Fruit fly (Drosophila melanogaster) whole organism, embryonic: ENCODE data around the gene CG15514.
A peak's percentile ranks its signal among the peaks of the same experiment; 100 is the strongest.

Source experiments
- BEAF-32 ChIP-seq: fragments of 200-800 bp; sonication (Bioruptor generic); optimal IDR thresholded peaks from 3 replicates; lab custom pipeline; 2017; ENCODE audit warnings: missing biosample characterization, missing genetic modification characterization, mild to moderate bottlenecking, moderate library complexity, missing genetic modification reagents
- CG12659 ChIP-seq: fragments of 200-800 bp; sonication (Bioruptor generic); optimal IDR thresholded peaks from 3 replicates; lab custom pipeline; 2017; ENCODE audit warnings: mild to moderate bottlenecking, missing biosample characterization, missing genetic modification reagents, missing genetic modification characterization
- CG13424 ChIP-seq: fragments of 200-800 bp; sonication (Bioruptor generic); optimal IDR thresholded peaks from 2 replicates; lab custom pipeline; 2019; ENCODE audit warnings: missing biosample characterization, mild to moderate bottlenecking, missing genetic modification characterization, moderate library complexity
- CG14014 ChIP-seq: fragments of 200-800 bp; sonication (Bioruptor generic); IDR thresholded peaks from 2 replicates; pipeline ENCODE4 v1.3.6; 2022; ENCODE audit warnings: missing biosample characterization, missing genetic modification characterization
- CG14667 ChIP-seq: fragments of 200-800 bp; sonication (Bioruptor generic); IDR thresholded peaks from 2 replicates; pipeline ENCODE4 v1.3.6; 2022; ENCODE audit warnings: missing biosample characterization, missing genetic modification characterization
- CG16813 ChIP-seq: fragments of 200-800 bp; sonication (Bioruptor generic); IDR thresholded peaks from 3 replicates; pipeline ENCODE4 v1.3.6; 2022; ENCODE audit warnings: missing biosample characterization, missing genetic modification characterization; ENCODE audit not compliant: partially characterized antibody
- CG17186 ChIP-seq: fragments of 200-800 bp; sonication (Bioruptor generic); optimal IDR thresholded peaks from 3 replicates; lab custom pipeline; 2017; ENCODE audit warnings: missing biosample characterization, missing genetic modification reagents, missing genetic modification characterization
- CG18262 ChIP-seq: fragments of 200-800 bp; optimal IDR thresholded peaks from 3 replicates; lab custom pipeline; 2019; ENCODE audit warnings: missing biosample characterization, mild to moderate bottlenecking, missing genetic modification characterization, moderate library complexity
- CG2199 ChIP-seq: fragments of 200-800 bp; sonication (Bioruptor generic); IDR thresholded peaks from 3 replicates; pipeline ENCODE4 v1.3.6; 2022; ENCODE audit warnings: missing biosample characterization, missing genetic modification characterization
- CG30431 ChIP-seq: fragments of 200-800 bp; sonication (Bioruptor generic); optimal IDR thresholded peaks from 2 replicates; lab custom pipeline; 2017; ENCODE audit warnings: missing biosample characterization, missing genetic modification characterization
- CG3407 ChIP-seq: fragments of 200-800 bp; sonication (Bioruptor generic); optimal IDR thresholded peaks from 2 replicates; lab custom pipeline; 2018; ENCODE audit warnings: missing biosample characterization, mild to moderate bottlenecking, missing genetic modification characterization
- CG34422 ChIP-seq: fragments of 200-800 bp; sonication (Bioruptor generic); IDR thresholded peaks from 3 replicates; pipeline ENCODE4 v1.3.6; 2022; ENCODE audit warnings: missing biosample characterization, missing genetic modification characterization
- CG4282 ChIP-seq: fragments of 200-800 bp; sonication (Bioruptor generic); optimal IDR thresholded peaks from 2 replicates; lab custom pipeline; 2016; ENCODE audit warnings: missing biosample characterization, missing genetic modification characterization
- CG4328 ChIP-seq: fragments of 200-800 bp; sonication (Bioruptor generic); optimal IDR thresholded peaks from 3 replicates; lab custom pipeline; 2017; ENCODE audit warnings: missing biosample characterization, missing genetic modification reagents, missing genetic modification characterization
- CG4424 ChIP-seq: fragments of 200-800 bp; sonication (Bioruptor generic); optimal IDR thresholded peaks from 3 replicates; lab custom pipeline; 2016; ENCODE audit warnings: missing biosample characterization, missing genetic modification characterization
- CG5180 ChIP-seq: fragments of 200-800 bp; sonication (Bioruptor generic); optimal IDR thresholded peaks from 3 replicates; lab custom pipeline; 2017; ENCODE audit warnings: missing biosample characterization, missing genetic modification characterization, mild to moderate bottlenecking, moderate library complexity, missing genetic modification reagents
- CG6272 ChIP-seq: fragments of 200-800 bp; sonication (Bioruptor generic); IDR thresholded peaks from 2 replicates; pipeline ENCODE4 v1.3.6; 2022; ENCODE audit warnings: missing biosample characterization, missing genetic modification characterization
- CG9215 ChIP-seq: fragments of 200-800 bp; sonication (Bioruptor generic); IDR thresholded peaks from 2 replicates; pipeline ENCODE4 v1.3.6; 2022; ENCODE audit warnings: missing biosample characterization, missing genetic modification characterization
- Doc3 ChIP-seq: fragments of 200-800 bp; sonication (Bioruptor generic); IDR thresholded peaks from 3 replicates; pipeline ENCODE4 v1.3.6; 2022; ENCODE audit warnings: missing biosample characterization, missing genetic modification characterization; ENCODE audit not compliant: partially characterized antibody
- Fer1 ChIP-seq: fragments of 200-800 bp; sonication (Bioruptor generic); optimal IDR thresholded peaks from 2 replicates; lab custom pipeline; 2017; ENCODE audit warnings: missing biosample characterization, mild to moderate bottlenecking, missing genetic modification characterization
- Hr78 ChIP-seq, 2 experiments: fragments of 200-800 bp in 1 of 2; fragments of >200 bp in 1 of 2; sonication (Bioruptor generic) in 1 of 2; optimal IDR thresholded peaks; 2 replicates each; lab custom pipeline; 2017 to 2019; ENCODE audit warnings: missing biosample characterization in 2 of 2, missing genetic modification characterization in 2 of 2, mild to moderate bottlenecking in 1 of 2, moderate library complexity in 1 of 2
- MBD-R2 ChIP-seq: fragments of 200-800 bp; sonication (Bioruptor generic); IDR thresholded peaks from 2 replicates; pipeline ENCODE4 v1.3.6; 2022; ENCODE audit warnings: missing biosample characterization, missing genetic modification characterization
- Optix ChIP-seq: fragments of 200-800 bp; sonication (Bioruptor generic); IDR thresholded peaks from 3 replicates; pipeline ENCODE4 v1.3.6; 2022; ENCODE audit warnings: missing biosample characterization, missing genetic modification characterization
- Sin3A ChIP-seq: fragments of >200 bp; optimal IDR thresholded peaks from 2 replicates; lab custom pipeline; 2018
- Sry-δ ChIP-seq: fragments of 200-800 bp; sonication (Bioruptor generic); optimal IDR thresholded peaks from 2 replicates; lab custom pipeline; 2016; ENCODE audit warnings: missing biosample characterization, missing genetic modification characterization
- Xrp1 ChIP-seq: fragments of 200-800 bp; sonication (Bioruptor generic); IDR thresholded peaks from 2 replicates; pipeline ENCODE4 v1.3.6; 2022; ENCODE audit warnings: missing biosample characterization, missing genetic modification characterization
- al ChIP-seq: fragments of 200-800 bp; sonication (Bioruptor generic); IDR thresholded peaks from 2 replicates; pipeline ENCODE4 v1.3.6; 2022; ENCODE audit warnings: missing biosample characterization, missing genetic modification characterization
- cad ChIP-seq: fragments of >200 bp; optimal IDR thresholded peaks from 2 replicates; lab custom pipeline; 2017; ENCODE audit warnings: missing biosample characterization, missing genetic modification characterization
- cato ChIP-seq: fragments of 200-800 bp; sonication (Bioruptor generic); optimal IDR thresholded peaks from 2 replicates; lab custom pipeline; 2016; ENCODE audit warnings: missing biosample characterization, missing genetic modification characterization, borderline replicate concordance
- chinmo ChIP-seq: fragments of 200-800 bp; sonication (Bioruptor generic); IDR thresholded peaks from 4 replicates; pipeline ENCODE4 v1.3.6; 2022; ENCODE audit warnings: missing biosample characterization, missing genetic modification characterization; ENCODE audit not compliant: partially characterized antibody
- da ChIP-seq: fragments of 200-800 bp; sonication (Bioruptor generic); optimal IDR thresholded peaks from 2 replicates; lab custom pipeline; 2016; ENCODE audit warnings: missing biosample characterization, missing genetic modification characterization
- en ChIP-seq: fragments of 200-800 bp; sonication (Bioruptor generic); optimal IDR thresholded peaks from 2 replicates; lab custom pipeline; 2016; ENCODE audit warnings: missing biosample characterization, missing genetic modification characterization
- esg ChIP-seq: fragments of 200-800 bp; sonication (Bioruptor generic); conservative IDR thresholded peaks from 2 replicates; pipeline ENCODE4 v1.3.6; 2022; ENCODE audit warnings: missing biosample characterization, missing genetic modification characterization
- fd3F ChIP-seq: fragments of 200-800 bp; sonication (Bioruptor generic); optimal IDR thresholded peaks from 2 replicates; lab custom pipeline; 2018; ENCODE audit warnings: missing biosample characterization, mild to moderate bottlenecking, missing genetic modification characterization, moderate library complexity
- fu2 ChIP-seq: fragments of 200-800 bp; sonication (Bioruptor generic); optimal IDR thresholded peaks from 2 replicates; lab custom pipeline; 2016; ENCODE audit warnings: missing biosample characterization, missing genetic modification characterization
- gsb ChIP-seq: fragments of 200-800 bp; sonication (Bioruptor generic); IDR thresholded peaks from 2 replicates; pipeline ENCODE4 v1.3.6; 2022; ENCODE audit warnings: missing biosample characterization, missing genetic modification characterization
- hkb ChIP-seq, 2 experiments: fragments of 200-800 bp in 1 of 2; fragments of >200 bp in 1 of 2; sonication (Bioruptor generic) in 1 of 2; IDR thresholded peaks in 1 of 2; optimal IDR thresholded peaks in 1 of 2; 2 replicates each; pipeline versions ENCODE4 v1.3.6 to Lab custom; 2017 to 2022; ENCODE audit warnings: missing biosample characterization in 1 of 2, missing genetic modification characterization in 1 of 2
- jing ChIP-seq: fragments of 200-800 bp; sonication (Bioruptor generic); optimal IDR thresholded peaks from 2 replicates; lab custom pipeline; 2018; ENCODE audit warnings: missing biosample characterization, mild to moderate bottlenecking, missing genetic modification characterization
- kah ChIP-seq: fragments of 200-800 bp; sonication (Bioruptor generic); optimal IDR thresholded peaks from 2 replicates; lab custom pipeline; 2018; ENCODE audit warnings: missing biosample characterization, mild to moderate bottlenecking, missing genetic modification characterization
- kay ChIP-seq: fragments of 200-800 bp; sonication (Bioruptor generic); optimal IDR thresholded peaks from 2 replicates; lab custom pipeline; 2016; ENCODE audit warnings: missing biosample characterization, missing genetic modification characterization
- klu ChIP-seq: fragments of 200-800 bp; sonication (Bioruptor generic); IDR thresholded peaks from 2 replicates; pipeline ENCODE4 v1.3.6; 2022; ENCODE audit warnings: missing biosample characterization, missing genetic modification characterization
- knrl ChIP-seq: fragments of 200-800 bp; sonication (Bioruptor generic); IDR thresholded peaks from 3 replicates; pipeline ENCODE4 v1.3.6; 2022; ENCODE audit warnings: missing biosample characterization, missing genetic modification characterization; ENCODE audit not compliant: partially characterized antibody
- oc ChIP-seq: fragments of 200-800 bp; sonication (Bioruptor generic); optimal IDR thresholded peaks from 2 replicates; lab custom pipeline; 2018; ENCODE audit warnings: missing biosample characterization, mild to moderate bottlenecking, missing genetic modification characterization, moderate library complexity
- phol ChIP-seq: fragments of 200-800 bp; sonication (Bioruptor generic); optimal IDR thresholded peaks from 3 replicates; lab custom pipeline; 2018; ENCODE audit warnings: missing biosample characterization, mild to moderate bottlenecking, missing genetic modification characterization, moderate library complexity
- pzg ChIP-seq: fragments of 200-800 bp; sonication (Bioruptor generic); optimal IDR thresholded peaks from 3 replicates; lab custom pipeline; 2018; ENCODE audit warnings: missing biosample characterization, mild to moderate bottlenecking, missing genetic modification characterization, moderate library complexity
- schlank ChIP-seq: fragments of 200-800 bp; sonication (Bioruptor generic); optimal IDR thresholded peaks from 2 replicates; lab custom pipeline; 2018; ENCODE audit warnings: missing biosample characterization, mild to moderate bottlenecking, missing genetic modification characterization
- sens ChIP-seq: fragments of 200-800 bp; sonication (Bioruptor generic); peaks from one replicate; lab custom pipeline; 2016; ENCODE audit warnings: missing biosample characterization, missing genetic modification characterization
- shn ChIP-seq: fragments of 200-800 bp; sonication (Bioruptor generic); optimal IDR thresholded peaks from 3 replicates; lab custom pipeline; 2016; ENCODE audit warnings: missing biosample characterization, missing genetic modification characterization
- sna ChIP-seq: fragments of 200-800 bp; sonication (Bioruptor generic); IDR thresholded peaks from 2 replicates; pipeline ENCODE4 v1.3.6; 2022; ENCODE audit warnings: missing biosample characterization, missing genetic modification characterization; ENCODE audit not compliant: partially characterized antibody
- tin ChIP-seq: fragments of 200-800 bp; sonication (Bioruptor generic); optimal IDR thresholded peaks from 3 replicates; lab custom pipeline; 2016; ENCODE audit warnings: missing biosample characterization, missing genetic modification characterization

Gene CG15514

dm6 chr3R:29894393-29894792, 33.1 kb upstream of the CG15514 start (continued):
- no peak for TF ChIP-seq sna (GFP tag; lab: Robert Waterston, UW)
- peak; percentile 43 for TF ChIP-seq klu
- TF ChIP-seq Optix (GFP tag; lab: Robert Waterston, UW), result no peak
- TF ChIP-seq kah, result peak; percentile 6
- peak; percentile 84 for TF ChIP-seq sens (GFP tag; lab: Kevin White, UChicago)
- TF ChIP-seq schlank, result peak; percentile 18
- peak; percentile 11 for TF ChIP-seq tin (GFP tag; lab: Kevin White, UChicago)
- no peak for TF ChIP-seq Hr78 (GFP tag; optimal IDR thresholded peaks at IDR 0.05; lab: Kevin White, UChicago)
- TF ChIP-seq CG12659 (GFP tag; lab: Kevin White, UChicago), result peak; percentile 55
- no peak for TF ChIP-seq CG3407 (GFP tag; lab: Kevin White, UChicago)
- peak; percentile 8 for TF ChIP-seq CG4328
- no peak for TF ChIP-seq Sry-δ (GFP tag; lab: Kevin White, UChicago)
- no peak for TF ChIP-seq Sin3A (lab: Kevin White, UChicago)
- no peak for TF ChIP-seq jing
- no peak for TF ChIP-seq Doc3 (GFP tag; lab: Robert Waterston, UW)
- no peak for TF ChIP-seq CG4282 (GFP tag; lab: Kevin White, UChicago)
- no peak for TF ChIP-seq CG16813
- peak; percentile 66 for TF ChIP-seq Fer1 (GFP tag; lab: Kevin White, UChicago)
- no peak for TF ChIP-seq oc (tag; lab: Kevin White, UChicago)
- TF ChIP-seq kay, result peak; percentile 10
- TF ChIP-seq CG5180 (GFP tag; lab: Kevin White, UChicago), result peak; percentile 55
- TF ChIP-seq CG9215, result peak; percentile 70
- TF ChIP-seq fu2 (GFP tag; lab: Kevin White, UChicago), result no peak
- peak; percentile 43; the same call in 1 of the 2 replicates for TF ChIP-seq CG14667
- peak; percentile 67 for TF ChIP-seq CG18262
- TF ChIP-seq knrl, result no peak
- TF ChIP-seq al, result peak; percentile 76
- TF ChIP-seq CG30431 (GFP tag; lab: Kevin White, UChicago), result peak; percentile 3
- TF ChIP-seq hkb (optimal IDR thresholded peaks at IDR 0.05; lab: Kevin White, UChicago), result no peak
- peak; percentile 52 for TF ChIP-seq hkb (GFP tag; IDR thresholded peaks at IDR 0.05; lab: Robert Waterston, UW)
- TF ChIP-seq Xrp1 (GFP tag; lab: Robert Waterston, UW), result peak; percentile 40; the same call in 1 of the 2 replicates
- no peak for TF ChIP-seq chinmo (GFP tag; lab: Robert Waterston, UW)
- no peak for TF ChIP-seq pzg (GFP tag; lab: Kevin White, UChicago)
- no peak for TF ChIP-seq CG17186 (GFP tag; lab: Kevin White, UChicago)
- peak; percentile 63; the same call in 1 of the 2 replicates for TF ChIP-seq CG14014
- TF ChIP-seq CG2199 (GFP tag; lab: Robert Waterston, UW), result no peak; the same call in 2 of the 3 replicates
- TF ChIP-seq MBD-R2 (GFP tag; lab: Robert Waterston, UW), result peak; percentile 27; the same call in 1 of the 2 replicates
- TF ChIP-seq da (GFP tag; lab: Kevin White, UChicago), result no peak
- no peak for TF ChIP-seq CG6272 (GFP tag; lab: Robert Waterston, UW)
- no peak for TF ChIP-seq BEAF-32
- no peak for TF ChIP-seq cad (GFP tag; lab: Kevin White, UChicago)
- TF ChIP-seq en, result no peak
- TF ChIP-seq phol, result peak; percentile 69
- peak; percentile 61; the same call in 2 of the 3 replicates for TF ChIP-seq CG34422
- peak; percentile 32 for TF ChIP-seq shn (GFP tag; lab: Kevin White, UChicago)
- peak; percentile 52 for TF ChIP-seq CG4424 (GFP tag; lab: Kevin White, UChicago)
- TF ChIP-seq CG13424 (tag; lab: Kevin White, UChicago), result peak; percentile 80
- TF ChIP-seq fd3F (GFP tag; lab: Kevin White, UChicago), result peak; percentile 63
- TF ChIP-seq cato (GFP tag; lab: Kevin White, UChicago), result no peak
- TF ChIP-seq esg, result peak; percentile 35; the same call in 1 of the 2 replicates
- TF ChIP-seq gsb (GFP tag; lab: Robert Waterston, UW), result peak; percentile 47
